Worm (Caenorhabditis elegans): ENCODE data around the gene msp-63.

DNA sequence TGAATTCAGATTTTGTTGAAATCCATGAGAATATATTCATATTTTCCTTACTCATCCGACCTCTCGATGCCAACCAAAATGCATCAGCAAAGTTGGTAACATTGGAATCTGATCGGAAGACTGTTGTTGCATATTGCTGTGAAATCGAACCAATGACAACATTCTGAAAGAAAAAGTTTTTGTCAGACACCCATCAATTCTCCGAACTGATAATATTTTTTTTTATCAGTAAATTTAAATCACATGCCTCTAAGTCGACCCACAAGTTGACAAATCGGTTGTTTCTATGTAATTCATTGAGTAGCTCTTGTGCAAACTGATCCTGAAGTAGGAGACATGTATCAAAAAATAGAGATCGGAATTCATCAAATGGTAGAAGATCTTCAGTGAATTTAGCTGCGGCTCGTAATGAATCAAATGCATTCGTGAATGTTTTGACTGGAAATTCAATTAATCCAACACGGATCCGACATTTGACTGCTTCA is 32.7 kb upstream of the msp-63 start, which contains the start of gene col-74:
- TF ChIP-seq flt-1 (GFP tag; IDR thresholded peaks at IDR 0.05), result no peak
- no peak for TF ChIP-seq ztf-23 (GFP tag; IDR thresholded peaks at IDR 0.05)
- no peak for TF ChIP-seq med-1 (GFP tag; optimal IDR thresholded peaks at IDR 0.05; ENCODE audit: insufficient read depth)
- no peak for TF ChIP-seq ref-1 (GFP tag; conservative IDR thresholded peaks at IDR 0.05)
- TF ChIP-seq tab-1 (GFP tag; IDR thresholded peaks at IDR 0.05), result no peak

Measured in whole organism, midembryonic.